Fruit fly (Drosophila melanogaster): ENCODE results near the gene Fancm.

The Fancm gene

DNA sequence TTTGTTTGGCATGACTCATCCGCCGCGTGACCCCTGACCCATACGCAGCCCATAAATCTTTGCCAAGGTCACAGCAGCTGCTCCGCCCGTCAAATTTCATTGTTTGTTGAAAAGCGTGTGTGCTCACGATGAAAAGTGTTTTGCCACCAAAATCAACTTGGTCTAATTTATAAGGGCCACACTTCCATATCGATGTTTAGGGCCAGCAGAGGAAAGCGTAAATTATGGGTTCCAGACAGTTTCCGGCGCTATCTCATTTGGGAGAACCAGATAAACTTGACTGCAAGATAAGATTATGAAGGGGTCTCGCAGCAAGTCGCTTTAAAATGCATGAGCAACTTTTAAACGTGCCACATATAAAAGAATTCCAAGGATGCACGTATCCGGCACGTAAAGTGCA lies 39.7 kb downstream of the Fancm start:
- TF ChIP-seq CG15514 (GFP tag; optimal IDR thresholded peaks at IDR 0.05) = peak; percentile 66
- 0 out of 4 replicates have a peak, but pooled peaks have one; percentile 53 for TF ChIP-seq chinmo (GFP tag; IDR thresholded peaks at IDR 0.05; ENCODE audit: partially characterized antibody)
- 0 out of 3 replicates have a peak, but pooled peaks have one; percentile 28 for TF ChIP-seq CG11456 (GFP tag; IDR thresholded peaks at IDR 0.05)
- TF ChIP-seq chm (GFP tag; IDR thresholded peaks at IDR 0.05) = 0 out of 2 replicates have a peak, but pooled peaks have one; percentile 44
- TF ChIP-seq crol (GFP tag; IDR thresholded peaks at IDR 0.05) = no peak
- no peak for TF ChIP-seq CG2678 (tag; optimal IDR thresholded peaks at IDR 0.05)
- peak in 1 of 2 experiments; percentile 69 for TF ChIP-seq Hr78 (GFP tag; optimal IDR thresholded peaks at IDR 0.05)
- TF ChIP-seq Ets65A (GFP tag) = peak; percentile 84

DNA sequence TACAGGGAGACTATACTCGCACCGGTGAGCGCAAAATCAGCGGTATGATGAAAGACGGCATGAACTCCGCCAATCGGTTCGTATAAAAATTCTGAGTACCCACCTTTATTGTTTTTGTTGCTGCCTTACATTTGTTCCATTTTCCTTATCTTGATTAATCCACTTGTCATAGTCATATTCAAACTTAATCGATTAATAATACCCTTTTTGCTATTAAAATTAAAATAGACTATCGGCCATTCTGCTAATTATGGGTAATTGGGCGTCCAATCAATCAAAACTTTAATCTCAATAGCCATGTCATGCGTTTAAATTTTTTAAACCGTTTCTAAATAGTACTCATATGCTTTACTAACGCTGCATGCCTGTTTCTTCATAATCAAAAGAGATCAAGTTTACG lies 42.4 kb downstream of the Fancm start:
- TF ChIP-seq CG12236 (GFP tag; optimal IDR thresholded peaks at IDR 0.05) (no peak), exex (tag; optimal IDR thresholded peaks at IDR 0.05) (peak; percentile 67), lab (GFP tag; optimal IDR thresholded peaks at IDR 0.05) (peak; percentile 60)

DNA sequence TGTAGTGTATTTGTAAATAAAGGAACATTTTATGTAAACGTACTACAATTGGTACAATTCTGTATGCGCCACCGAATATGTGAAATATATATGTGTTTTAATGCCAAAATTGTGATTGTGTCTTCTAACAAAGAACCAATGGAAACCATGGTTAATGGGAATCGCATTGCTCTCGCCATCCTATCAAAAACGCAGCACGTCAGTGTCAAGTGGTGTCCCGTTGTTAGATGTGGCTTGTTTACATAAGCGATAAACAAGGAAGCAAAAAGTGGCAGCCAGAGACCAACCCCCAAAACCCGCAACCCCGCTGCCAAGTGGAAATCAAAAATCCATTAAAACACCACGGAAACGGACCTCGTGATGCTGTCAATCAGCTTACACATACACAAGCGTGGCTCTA lies 46.4 kb downstream of the Fancm start:
- TF ChIP-seq CG2889 (GFP tag; IDR thresholded peaks at IDR 0.05) (no peak), Nf-YC (tag; optimal IDR thresholded peaks at IDR 0.05) (peak; percentile 48), sens (GFP tag) (peak; percentile 62), Nf-YB (GFP tag; optimal IDR thresholded peaks at IDR 0.05) (peak; percentile 69), Dbx (GFP tag; IDR thresholded peaks at IDR 0.05) (no peak), CG13424 (tag; optimal IDR thresholded peaks at IDR 0.05) (no peak), sisA (GFP tag; IDR thresholded peaks at IDR 0.05) (no peak), zf30C (GFP tag; optimal IDR thresholded peaks at IDR 0.05) (no peak)

DNA sequence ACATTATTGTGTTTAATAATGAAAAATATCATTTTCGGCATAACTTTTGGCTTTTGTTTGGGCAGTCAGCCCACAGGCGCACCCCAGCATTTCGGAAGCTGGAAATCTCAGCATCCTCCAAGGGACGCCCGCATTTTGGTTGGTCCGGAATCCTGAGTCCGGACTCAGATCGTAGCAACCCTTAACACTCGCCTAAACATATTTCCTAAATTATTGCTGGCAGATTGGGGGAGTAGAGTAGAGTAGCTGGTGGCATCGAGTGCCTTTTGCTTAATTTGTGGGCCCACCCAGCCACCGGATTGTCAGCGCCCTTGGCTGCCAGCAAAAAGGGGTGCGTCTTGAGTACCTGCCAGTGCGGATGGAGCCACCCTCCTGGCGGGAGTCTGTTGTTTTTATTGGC lies 52.1 kb downstream of the Fancm start:
- TF ChIP-seq Opbp (GFP tag; IDR thresholded peaks at IDR 0.05; ENCODE audit: partially characterized antibody) (no peak), Blimp-1 (GFP tag; optimal IDR thresholded peaks at IDR 0.05) (no peak), Dref (GFP tag; IDR thresholded peaks at IDR 0.05) (no peak), CG32772 (GFP tag; IDR thresholded peaks at IDR 0.05) (no peak), CG34422 (GFP tag; IDR thresholded peaks at IDR 0.05) (no peak), Nf-YB (GFP tag; optimal IDR thresholded peaks at IDR 0.05) (peak; percentile 70), Asciz (GFP tag; optimal IDR thresholded peaks at IDR 0.05) (no peak), CG4707 (GFP tag; optimal IDR thresholded peaks at IDR 0.05) (no peak), ara (GFP tag; IDR thresholded peaks at IDR 0.05) (no peak), seq (GFP tag; IDR thresholded peaks at IDR 0.05) (no peak), Ets97D (GFP tag; optimal IDR thresholded peaks at IDR 0.05) (no peak), Nf-YC (tag; optimal IDR thresholded peaks at IDR 0.05) (peak; percentile 76), z (GFP tag; IDR thresholded peaks at IDR 0.05) (0 out of 3 replicates have a peak, but pooled peaks have one; percentile 12), gce (GFP tag; IDR thresholded peaks at IDR 0.05) (no peak), HHEX (GFP tag; optimal IDR thresholded peaks at IDR 0.05) (no peak), dmrt11E (tag; optimal IDR thresholded peaks at IDR 0.05) (no peak), fd64A (GFP tag; optimal IDR thresholded peaks at IDR 0.05) (no peak), bowl (GFP tag; IDR thresholded peaks at IDR 0.05) (no peak), Xbp1 (GFP tag; optimal IDR thresholded peaks at IDR 0.05) (no peak), CG3726 (GFP tag; IDR thresholded peaks at IDR 0.05) (0 out of 3 replicates have a peak, but pooled peaks have one; percentile 36), NK7.1 (GFP tag; optimal IDR thresholded peaks at IDR 0.05) (no peak), Abd-B (GFP tag; optimal IDR thresholded peaks at IDR 0.05) (no peak)

Measured in whole organism, embryonic.